Worm (Caenorhabditis elegans): ENCODE data around the gene C25B8.8.

ce11 chrX:6640570-6641199 is 30.9 kb downstream of the C25B8.8 start, which contains the start of gene nhr-120:
- TF ChIP-seq ceh-14 (tag; optimal IDR thresholded peaks at IDR 0.05) (no peak), ets-4 (tag; optimal IDR thresholded peaks at IDR 0.05) (no peak), ama-1 (optimal IDR thresholded peaks at IDR 0.05) (no peak), Y22D7AL.16 (tag; optimal IDR thresholded peaks at IDR 0.05) (no peak), dve-1 (tag; optimal IDR thresholded peaks at IDR 0.05) (no peak), rnt-1 (tag; optimal IDR thresholded peaks at IDR 0.05) (no peak), fkh-10 (GFP tag; optimal IDR thresholded peaks at IDR 0.05) (no peak), tbx-2 (tag; optimal IDR thresholded peaks at IDR 0.05) (no peak), nhr-11 (tag; optimal IDR thresholded peaks at IDR 0.05) (no peak), hlh-13 (GFP tag; optimal IDR thresholded peaks at IDR 0.05) (no peak), elt-2 (tag; optimal IDR thresholded peaks at IDR 0.05) (no peak), pat-9 (tag; optimal IDR thresholded peaks at IDR 0.05) (no peak), ceh-22 (tag; optimal IDR thresholded peaks at IDR 0.05) (no peak), zip-5 (tag; optimal IDR thresholded peaks at IDR 0.05) (no peak)
